Worm (Caenorhabditis elegans) whole organism, L2 larva: ENCODE results near the gene catp-8.

Experiments
- F13H6.1 ChIP-seq: sonication (generic microtip); optimal IDR thresholded peaks from 2 replicates; lab custom pipeline; 2016; ENCODE audit warnings: missing genetic modification characterization, missing compliant biosample characterization
- ama-1 ChIP-seq: fragments of 150-350 bp; optimal IDR thresholded peaks from 2 replicates; lab custom pipeline; 2018; ENCODE audit warnings: inconsistent platforms
- elt-1 ChIP-seq: fragments of 150-350 bp; optimal IDR thresholded peaks from 2 replicates; lab custom pipeline; 2014; ENCODE audit warnings: missing biosample characterization, missing genetic modification characterization
- lin-13 ChIP-seq: fragments of 150-350 bp; optimal IDR thresholded peaks from 2 replicates; lab custom pipeline; 2014; ENCODE audit warnings: missing biosample characterization, missing genetic modification reagents, missing genetic modification characterization
- lin-39 ChIP-seq: fragments of 150-350 bp; optimal IDR thresholded peaks from 2 replicates; lab custom pipeline; 2014; ENCODE audit warnings: missing biosample characterization, missing genetic modification reagents, missing genetic modification characterization
- mab-5 ChIP-seq: fragments of 150-350 bp; optimal IDR thresholded peaks from 2 replicates; lab custom pipeline; 2014; ENCODE audit warnings: missing biosample characterization, missing genetic modification characterization
- nhr-12 ChIP-seq: fragments of 150-350 bp; optimal IDR thresholded peaks from 2 replicates; lab custom pipeline; 2014; ENCODE audit warnings: missing biosample characterization, missing genetic modification characterization
- zag-1 ChIP-seq: fragments of 150-350 bp; optimal IDR thresholded peaks from 2 replicates; lab custom pipeline; 2014; ENCODE audit warnings: missing biosample characterization, missing genetic modification characterization
- ztf-1 ChIP-seq: fragments of 200-800 bp; sonication (Bioruptor generic); conservative IDR thresholded peaks from 2 replicates; pipeline ENCODE4 v1.3.6; 2022; ENCODE audit warnings: missing genetic modification characterization, missing compliant biosample characterization
- ztf-11 ChIP-seq: sonication (generic microtip); optimal IDR thresholded peaks from 2 replicates; lab custom pipeline; 2017; ENCODE audit warnings: missing biosample characterization, missing genetic modification characterization
- ztf-4 ChIP-seq: fragments of 150-350 bp; optimal IDR thresholded peaks from 2 replicates; lab custom pipeline; 2014; ENCODE audit warnings: missing biosample characterization, missing genetic modification characterization

DNA sequence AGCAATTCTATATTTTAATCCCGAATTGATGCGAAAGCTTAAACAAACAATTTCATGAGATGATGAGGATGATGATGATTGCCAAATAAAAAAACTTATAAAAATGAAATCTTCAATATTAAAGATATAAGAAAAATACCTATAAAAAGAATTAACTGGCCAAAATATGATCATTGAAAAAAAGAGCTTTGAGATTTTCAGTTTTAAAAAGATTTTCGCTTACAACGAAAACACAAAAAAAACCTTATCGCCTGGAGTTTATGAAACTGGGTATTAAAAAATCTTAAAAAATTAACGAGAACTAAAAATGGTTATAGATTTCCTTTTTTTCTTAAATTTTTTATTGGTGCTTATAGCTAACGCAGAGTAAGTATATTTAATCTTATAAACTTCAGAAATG, 11.6 kb downstream of the catp-8 start, which contains the start of gene C10C6.7:
- no peak for TF ChIP-seq ztf-11 (tag; lab: Kevin White, UChicago)
- no peak for TF ChIP-seq lin-13 (GFP tag; lab: Kevin White, UChicago)
- TF ChIP-seq ama-1, result no peak
- TF ChIP-seq nhr-12 (tag; lab: Kevin White, UChicago), result no peak
- TF ChIP-seq elt-1 (tag; lab: Kevin White, UChicago), result no peak
- no peak for TF ChIP-seq F13H6.1 (tag; lab: Kevin White, UChicago)
- TF ChIP-seq ztf-4 (tag; lab: Kevin White, UChicago), result no peak
- TF ChIP-seq mab-5 (tag; lab: Kevin White, UChicago), result no peak
- no peak for TF ChIP-seq ztf-1 (GFP tag; lab: Robert Waterston, UW)
- TF ChIP-seq zag-1 (tag; lab: Kevin White, UChicago), result no peak
- TF ChIP-seq lin-39 (tag; lab: Kevin White, UChicago), result no peak
